Worm (Caenorhabditis elegans): ENCODE measurements around the gene sdhb-1.

Gene sdhb-1

DNA sequence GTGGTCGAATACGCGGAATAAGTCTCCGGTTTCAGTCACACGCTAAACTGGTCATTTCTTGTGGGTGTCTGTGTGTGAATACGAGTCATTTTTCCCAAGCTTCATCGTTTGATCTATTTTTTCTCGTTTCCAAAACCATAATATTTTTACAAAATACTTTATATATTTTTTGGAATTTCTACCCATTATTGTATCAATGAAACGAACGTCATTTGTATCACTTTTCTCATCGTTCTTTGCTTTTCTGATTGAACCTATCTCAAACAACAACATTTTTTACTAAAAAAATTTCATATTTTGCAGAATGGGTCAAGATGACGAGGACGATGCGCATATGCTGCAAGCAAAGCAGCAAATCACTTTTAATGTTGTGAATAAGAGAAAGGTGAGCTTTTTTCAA is 5.7 kb upstream of the sdhb-1 start, which contains the start of gene mel-11:
Gene mel-11 (plus strand): TSS at position 301 of the 400 bp plus-strand sequence.
- TF ChIP-seq W03F9.2 (tag; optimal IDR thresholded peaks at IDR 0.05) = no peak
- no peak for TF ChIP-seq dao-5 (tag; optimal IDR thresholded peaks at IDR 0.05)
- TF ChIP-seq him-1 (tag; optimal IDR thresholded peaks at IDR 0.05) = no peak

DNA sequence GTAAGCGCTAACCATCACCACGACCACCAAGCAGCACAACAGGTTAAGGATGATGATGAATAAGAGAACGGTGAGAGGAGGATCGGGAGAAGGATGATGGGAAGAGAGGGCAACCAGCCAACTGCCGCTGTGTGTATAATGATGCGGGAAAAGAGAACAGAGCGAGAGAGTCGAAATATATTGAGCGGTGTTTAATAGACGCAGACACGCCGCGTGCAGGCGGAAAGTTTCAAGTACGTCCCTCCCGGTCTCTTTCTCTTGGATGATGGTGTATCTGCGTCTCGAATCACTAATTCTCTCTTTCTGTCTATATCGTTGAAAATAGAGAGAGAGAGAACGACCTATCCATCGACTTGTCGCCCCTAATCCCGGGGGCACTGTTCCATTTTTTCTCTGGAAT is 4.2 kb upstream of the sdhb-1 start:
- TF ChIP-seq dao-5 (tag; optimal IDR thresholded peaks at IDR 0.05) (no peak), him-1 (tag; optimal IDR thresholded peaks at IDR 0.05) (no peak), W03F9.2 (tag; optimal IDR thresholded peaks at IDR 0.05) (no peak)

DNA sequence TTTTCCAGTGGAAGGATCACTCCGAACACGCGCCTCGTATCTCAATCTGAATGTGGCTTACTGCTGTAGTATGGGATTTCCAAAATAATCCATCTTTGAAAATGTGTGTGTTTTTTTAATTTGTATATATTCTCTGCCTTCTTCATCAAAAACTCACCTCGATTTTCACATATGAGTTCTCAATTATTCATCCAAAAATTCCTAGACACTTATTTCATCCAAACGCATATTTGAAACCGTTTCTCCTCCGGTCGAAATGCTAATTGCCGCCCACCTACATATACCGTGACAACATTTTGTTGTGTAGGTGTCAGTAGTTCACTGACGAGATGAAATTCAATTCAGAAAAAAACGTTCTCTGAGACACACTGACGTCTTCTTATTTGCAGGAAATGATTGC is 5.1 kb downstream of the sdhb-1 start:
- TF ChIP-seq W03F9.2 (tag; optimal IDR thresholded peaks at IDR 0.05) = no peak
- no peak for TF ChIP-seq dao-5 (tag; optimal IDR thresholded peaks at IDR 0.05)
- TF ChIP-seq him-1 (tag; optimal IDR thresholded peaks at IDR 0.05) = no peak

DNA sequence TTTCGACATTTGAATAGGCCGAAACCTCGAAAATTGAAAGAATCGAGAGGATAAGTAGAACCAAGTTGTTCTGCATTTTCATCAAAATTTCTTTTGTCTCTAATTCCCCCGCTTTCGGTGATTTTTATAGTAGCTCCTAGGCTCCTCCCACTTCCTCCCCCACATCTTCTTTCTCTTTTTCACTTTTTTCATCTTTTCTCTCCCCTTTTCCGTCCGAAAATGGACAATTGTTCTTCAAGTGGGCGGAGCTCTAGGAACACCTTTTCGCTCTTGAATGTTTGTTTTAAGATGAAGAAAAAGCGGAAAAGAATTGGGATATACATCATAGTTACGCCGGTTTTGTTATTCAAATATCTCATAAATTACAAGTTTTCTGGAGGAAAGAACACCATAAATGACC is 6.0 kb downstream of the sdhb-1 start, which contains the start of gene F42A8.1:
Gene F42A8.1 (minus strand): TSS at position 101 of the 400 bp plus-strand sequence.
- no peak for TF ChIP-seq dao-5 (tag; optimal IDR thresholded peaks at IDR 0.05)
- TF ChIP-seq him-1 (tag; optimal IDR thresholded peaks at IDR 0.05) = no peak
- no peak for TF ChIP-seq W03F9.2 (tag; optimal IDR thresholded peaks at IDR 0.05)

DNA sequence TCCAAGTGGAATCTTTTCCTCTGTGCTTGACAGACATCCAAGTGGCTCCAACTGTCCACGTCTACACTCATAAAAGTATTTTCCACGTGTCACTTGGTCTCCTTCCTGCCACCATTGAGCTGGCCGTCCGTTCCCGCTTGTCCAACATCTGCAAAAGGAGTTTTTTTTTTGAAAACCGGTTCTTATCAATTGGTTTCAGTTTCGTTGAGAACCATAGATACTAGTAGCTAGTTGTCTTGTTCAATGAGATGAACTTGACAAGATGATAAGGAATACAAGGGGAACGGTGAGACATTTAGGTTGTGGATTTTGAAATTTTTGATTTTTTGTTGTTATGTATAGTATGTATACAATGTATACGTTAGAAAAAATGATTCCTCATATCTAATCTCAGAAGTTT is 6.7 kb downstream of the sdhb-1 start:
- TF ChIP-seq W03F9.2 (tag; optimal IDR thresholded peaks at IDR 0.05) = no peak
- TF ChIP-seq dao-5 (tag; optimal IDR thresholded peaks at IDR 0.05) = no peak
- TF ChIP-seq him-1 (tag; optimal IDR thresholded peaks at IDR 0.05) = no peak

DNA sequence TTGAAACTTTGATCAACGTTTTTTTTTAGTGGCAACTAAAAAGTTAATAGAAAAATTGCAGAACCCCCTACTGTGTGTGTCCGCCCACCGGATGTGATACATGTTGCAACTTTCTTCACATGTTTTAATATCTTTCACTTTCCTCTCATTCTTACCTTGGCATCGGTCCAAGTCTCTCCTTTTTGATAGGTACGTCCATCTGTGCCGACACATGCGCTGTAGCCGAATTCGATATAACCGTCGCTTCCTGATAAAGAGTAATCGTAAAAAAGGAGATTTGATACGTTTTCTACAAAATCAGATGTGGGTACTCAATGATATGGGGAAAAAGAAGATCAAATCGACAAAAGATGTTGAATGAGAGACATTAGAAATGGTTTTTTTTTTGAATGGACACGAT is 7.4 kb downstream of the sdhb-1 start:
- no peak for TF ChIP-seq dao-5 (tag; optimal IDR thresholded peaks at IDR 0.05)
- TF ChIP-seq W03F9.2 (tag; optimal IDR thresholded peaks at IDR 0.05) = no peak
- TF ChIP-seq him-1 (tag; optimal IDR thresholded peaks at IDR 0.05) = no peak

DNA sequence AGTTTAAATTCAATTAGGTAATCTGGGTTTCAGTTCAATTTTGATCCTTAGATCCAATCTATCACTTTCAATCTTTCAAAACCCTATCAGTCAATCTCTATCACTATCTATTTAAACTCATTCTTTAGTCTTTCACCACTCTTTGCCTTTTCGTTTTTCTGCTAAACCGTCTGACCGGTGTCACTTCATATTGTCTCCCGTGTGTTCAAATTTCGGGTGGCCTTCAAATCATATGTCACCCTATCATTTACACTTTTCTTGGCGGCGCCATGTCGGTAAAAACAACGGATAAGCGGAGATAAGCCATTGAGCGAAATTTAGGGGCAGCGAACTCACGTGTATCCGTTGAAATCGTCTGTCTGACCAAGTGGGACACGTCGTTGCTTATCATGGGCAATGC is 8.6 kb downstream of the sdhb-1 start:
- TF ChIP-seq him-1 (tag; optimal IDR thresholded peaks at IDR 0.05) = no peak
- no peak for TF ChIP-seq dao-5 (tag; optimal IDR thresholded peaks at IDR 0.05)
- TF ChIP-seq W03F9.2 (tag; optimal IDR thresholded peaks at IDR 0.05) = no peak

DNA sequence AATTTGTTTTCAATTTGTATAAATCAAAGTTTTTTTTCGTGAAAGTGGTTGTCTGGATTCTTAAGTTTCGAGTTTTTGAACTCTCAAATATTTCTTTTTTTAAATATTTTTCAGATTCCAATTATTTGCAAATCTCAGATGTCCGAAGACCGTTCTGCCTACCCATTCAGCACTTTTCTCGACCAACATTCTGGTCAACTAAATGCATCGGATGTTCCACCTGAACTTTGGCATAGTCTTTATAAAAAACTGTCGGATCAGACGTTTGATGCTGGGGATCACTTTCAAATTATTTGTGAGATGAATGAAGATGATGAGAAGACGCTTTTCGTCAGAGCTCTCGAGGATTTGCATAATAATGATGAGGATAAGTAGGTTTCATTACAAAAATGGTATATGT is 13.7 kb downstream of the sdhb-1 start, which contains the start of gene ttll-12:
Gene ttll-12 (plus strand): TSS at position 139 of the 400 bp plus-strand sequence.
- TF ChIP-seq dao-5 (tag; optimal IDR thresholded peaks at IDR 0.05) = no peak
- TF ChIP-seq W03F9.2 (tag; optimal IDR thresholded peaks at IDR 0.05) = no peak
- no peak for TF ChIP-seq him-1 (tag; optimal IDR thresholded peaks at IDR 0.05)

DNA sequence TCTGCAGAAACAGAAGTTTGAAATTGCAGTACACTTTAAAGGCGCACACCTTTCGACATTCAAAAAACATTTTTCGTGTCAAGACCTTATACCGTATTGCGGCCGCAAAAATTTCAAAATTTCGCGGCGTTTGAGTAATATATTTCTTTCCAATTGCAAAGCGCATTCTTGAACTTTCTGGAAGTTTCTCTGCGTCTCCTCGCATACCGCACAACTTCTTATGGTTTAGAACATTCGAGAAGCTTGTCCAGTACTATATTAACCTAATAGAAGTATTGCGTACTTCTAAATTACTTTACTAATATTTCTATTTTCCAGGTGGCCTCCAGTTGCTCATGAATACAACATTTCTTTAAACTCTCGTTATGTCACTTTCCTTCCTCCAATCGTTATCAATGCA is 15.9 kb downstream of the sdhb-1 start:
- TF ChIP-seq W03F9.2 (tag; optimal IDR thresholded peaks at IDR 0.05) (no peak), dao-5 (tag; optimal IDR thresholded peaks at IDR 0.05) (no peak), him-1 (tag; optimal IDR thresholded peaks at IDR 0.05) (no peak)

DNA sequence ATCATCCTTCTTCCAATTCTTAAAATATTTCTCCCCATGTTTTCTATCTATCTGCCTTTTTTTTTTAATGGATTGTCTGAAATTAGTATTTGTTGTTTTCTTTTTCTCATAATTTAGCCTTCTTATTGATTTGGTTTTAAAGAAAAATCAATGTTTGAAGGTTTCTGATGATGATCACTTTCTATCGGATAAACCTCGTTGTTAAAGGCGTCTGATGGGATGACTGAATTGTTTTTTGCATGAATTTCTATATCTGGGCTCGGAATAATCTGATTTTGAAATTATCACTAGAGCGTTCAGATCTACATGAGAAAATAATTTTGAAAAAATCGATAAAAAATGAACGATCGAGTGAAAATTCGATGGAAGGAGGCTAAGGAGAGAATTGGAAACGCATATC is 18.8 kb downstream of the sdhb-1 start, which contains the start of gene scp-1:
Gene scp-1 (plus strand): TSS at position 301 of the 400 bp plus-strand sequence.
- TF ChIP-seq him-1 (tag; optimal IDR thresholded peaks at IDR 0.05) (no peak), W03F9.2 (tag; optimal IDR thresholded peaks at IDR 0.05) (no peak)

DNA sequence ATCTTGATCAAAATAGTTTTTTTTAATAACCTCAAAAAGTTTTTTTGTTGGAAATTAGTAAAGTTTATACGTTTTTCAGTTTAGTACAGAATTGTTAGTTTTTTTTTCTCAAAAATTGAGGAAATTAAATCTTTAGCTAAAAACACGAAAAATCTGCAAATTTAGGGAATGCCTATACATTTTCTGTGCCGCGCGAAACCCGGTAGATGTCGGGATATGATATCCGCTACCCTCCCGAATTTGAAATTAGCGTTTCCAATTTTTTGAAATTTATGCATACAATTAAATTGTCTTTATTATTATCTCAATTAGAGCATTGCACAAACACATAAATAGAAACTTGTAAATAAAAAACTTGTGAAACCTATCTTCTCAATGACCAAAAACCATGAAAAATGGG is 19.5 kb downstream of the sdhb-1 start:
- TF ChIP-seq dao-5 (tag; optimal IDR thresholded peaks at IDR 0.05) (no peak), him-1 (tag; optimal IDR thresholded peaks at IDR 0.05) (no peak), W03F9.2 (tag; optimal IDR thresholded peaks at IDR 0.05) (no peak)

DNA sequence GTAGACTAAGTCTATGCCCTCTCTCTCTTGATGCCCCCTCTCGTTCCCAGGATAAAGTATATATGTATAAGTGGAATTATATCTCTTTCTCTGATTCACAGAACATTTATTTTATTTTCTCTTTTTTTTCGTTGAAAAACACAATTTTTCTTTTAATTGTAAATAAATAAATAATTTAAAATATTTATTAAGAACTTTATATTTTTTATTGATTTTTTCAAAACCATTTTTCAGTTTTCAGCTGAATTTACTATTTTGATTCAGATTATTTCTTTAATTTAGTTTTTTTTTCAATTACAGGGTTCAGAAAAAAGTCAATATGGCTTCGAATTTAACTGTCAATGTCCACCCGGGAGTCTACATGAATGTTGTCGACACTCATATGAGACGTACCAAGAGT is 21.2 kb downstream of the sdhb-1 start, which contains the start of gene eif-3.F:
Gene eif-3.F (plus strand): TSS at position 301 of the 400 bp plus-strand sequence.
- no peak for TF ChIP-seq W03F9.2 (tag; optimal IDR thresholded peaks at IDR 0.05)
- TF ChIP-seq dao-5 (tag; optimal IDR thresholded peaks at IDR 0.05) = no peak
- TF ChIP-seq him-1 (tag; optimal IDR thresholded peaks at IDR 0.05) = no peak

DNA sequence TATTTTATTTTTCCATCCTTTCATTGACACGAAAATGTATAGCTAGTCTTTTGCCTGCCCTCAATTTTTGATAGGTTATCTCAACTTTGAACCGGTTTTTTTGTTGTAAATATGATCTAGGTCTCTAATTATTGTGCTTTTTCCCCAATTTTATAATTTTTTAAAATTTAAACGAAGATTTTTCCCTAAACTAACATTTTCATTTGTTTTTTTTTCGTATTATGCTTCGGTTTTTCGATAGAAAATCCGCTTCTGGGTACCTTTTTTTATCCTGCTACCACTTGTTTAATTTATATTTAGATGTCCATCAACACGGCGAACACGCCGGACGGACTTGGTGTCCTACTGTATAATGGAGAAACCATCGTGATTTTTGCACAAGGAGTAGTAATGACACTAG is 23.1 kb downstream of the sdhb-1 start, which contains the start of gene wbp-2:
Gene wbp-2 (plus strand): TSS at position 301 of the 400 bp plus-strand sequence.
- TF ChIP-seq dao-5 (tag; optimal IDR thresholded peaks at IDR 0.05) (no peak), him-1 (tag; optimal IDR thresholded peaks at IDR 0.05) (no peak), W03F9.2 (tag; optimal IDR thresholded peaks at IDR 0.05) (no peak)

DNA sequence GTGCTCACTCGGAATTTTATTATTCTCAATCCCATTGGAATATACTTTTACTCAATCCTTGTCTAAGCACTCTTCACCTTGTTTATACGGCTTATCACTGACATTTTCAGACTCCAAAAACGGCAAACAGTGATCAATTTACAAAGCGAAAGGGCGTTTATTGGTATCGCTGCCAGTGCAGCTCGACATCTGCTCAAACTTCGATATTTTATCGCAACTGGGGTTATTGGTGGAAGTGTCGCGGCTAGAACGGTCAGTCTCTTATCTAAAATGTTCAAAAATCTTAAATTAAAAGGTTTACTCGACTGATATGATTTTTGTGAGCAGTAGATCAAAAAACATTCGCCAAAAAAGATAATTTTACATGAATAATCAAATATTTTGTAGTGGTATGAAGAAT is 27.0 kb downstream of the sdhb-1 start:
- no peak for TF ChIP-seq him-1 (tag; optimal IDR thresholded peaks at IDR 0.05)
- no peak for TF ChIP-seq dao-5 (tag; optimal IDR thresholded peaks at IDR 0.05)
- no peak for TF ChIP-seq W03F9.2 (tag; optimal IDR thresholded peaks at IDR 0.05)

DNA sequence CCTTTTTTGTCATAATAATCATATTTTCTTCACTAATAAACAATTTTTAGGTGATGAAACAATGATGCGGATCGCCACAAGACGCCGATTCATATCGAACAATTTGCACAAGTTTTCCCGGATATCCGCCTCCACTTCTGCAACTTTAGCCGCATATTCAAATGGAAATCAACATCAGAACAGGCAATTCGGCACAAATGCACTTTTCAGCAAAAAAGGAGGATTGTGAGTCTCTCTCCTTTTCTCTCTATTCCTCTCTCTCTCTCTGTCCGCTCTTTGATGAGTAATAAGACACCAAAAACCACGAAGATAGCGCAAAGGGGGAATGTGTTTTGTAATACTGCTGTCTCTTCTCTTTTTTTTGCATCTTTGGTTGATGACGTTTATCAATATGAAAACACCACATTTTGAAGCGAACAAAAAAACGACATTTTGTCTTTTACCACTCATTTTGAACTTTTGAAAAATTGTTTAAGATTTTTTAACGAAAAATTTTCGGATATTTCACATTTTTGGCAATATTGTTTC is 27.6 kb downstream of the sdhb-1 start, which contains the start of gene eat-3:
Gene eat-3 (plus strand): TSS at position 51 of the 528 bp plus-strand sequence.
- no peak for TF ChIP-seq dao-5 (tag; optimal IDR thresholded peaks at IDR 0.05)
- no peak for TF ChIP-seq him-1 (tag; optimal IDR thresholded peaks at IDR 0.05)
- no peak for TF ChIP-seq W03F9.2 (tag; optimal IDR thresholded peaks at IDR 0.05)
